Worm (Caenorhabditis elegans): Measurements from ENCODE around the gene srn-1.

Gene srn-1

ce11 chrV:6250959-6251598 lies 35.2 kb downstream of the srn-1 start:
- TF ChIP-seq sma-9 (GFP tag; optimal IDR thresholded peaks at IDR 0.05) (peak; percentile 31), sma-9 (tag; optimal IDR thresholded peaks at IDR 0.05) (no peak), lin-13 (GFP tag; optimal IDR thresholded peaks at IDR 0.05) (no peak), fos-1 (tag; optimal IDR thresholded peaks at IDR 0.05) (peak; percentile 52), Y55F3AM.14 (GFP tag; optimal IDR thresholded peaks at IDR 0.05) (no peak), aly-2 (tag; optimal IDR thresholded peaks at IDR 0.05) (no peak), nhr-25 (tag; optimal IDR thresholded peaks at IDR 0.05) (no peak)

- TF ChIP-seq sma-9 (GFP tag; optimal IDR thresholded peaks at IDR 0.05): peak; percentile 2
- TF ChIP-seq sma-9 (tag; optimal IDR thresholded peaks at IDR 0.05): no peak
- no peak for TF ChIP-seq mbf-1 (tag; optimal IDR thresholded peaks at IDR 0.05)
- TF ChIP-seq blmp-1 (tag; optimal IDR thresholded peaks at IDR 0.05; ENCODE audit: insufficient read depth): no peak
- no peak for TF ChIP-seq fos-1 (tag; optimal IDR thresholded peaks at IDR 0.05)
- TF ChIP-seq ceh-16 (tag; optimal IDR thresholded peaks at IDR 0.05): peak; percentile 59
- TF ChIP-seq nhr-23 (tag; optimal IDR thresholded peaks at IDR 0.05): no peak
- no peak for TF ChIP-seq unc-39 (tag; optimal IDR thresholded peaks at IDR 0.05)
- no peak for TF ChIP-seq lin-13 (GFP tag; optimal IDR thresholded peaks at IDR 0.05)
- TF ChIP-seq nhr-10 (tag; optimal IDR thresholded peaks at IDR 0.05): no peak
Measured at ce11 chrV:6249135-6249534, 37.1 kb downstream of the srn-1 start.

- TF ChIP-seq elt-3 (tag; optimal IDR thresholded peaks at IDR 0.05): no peak
- TF ChIP-seq sma-9 (GFP tag; optimal IDR thresholded peaks at IDR 0.05): peak; percentile 65
- no peak for TF ChIP-seq sma-9 (tag; optimal IDR thresholded peaks at IDR 0.05)
- TF ChIP-seq nhr-23 (tag; optimal IDR thresholded peaks at IDR 0.05): no peak
- TF ChIP-seq mbf-1 (tag; optimal IDR thresholded peaks at IDR 0.05): no peak
- TF ChIP-seq nhr-129 (tag; optimal IDR thresholded peaks at IDR 0.05): peak; percentile 9
- peak; percentile 45 for TF ChIP-seq crh-2 (tag; optimal IDR thresholded peaks at IDR 0.05)
- TF ChIP-seq unc-55 (GFP tag; optimal IDR thresholded peaks at IDR 0.05): no peak
- no peak for TF ChIP-seq sem-4 (tag; optimal IDR thresholded peaks at IDR 0.05)
- no peak for TF ChIP-seq nhr-10 (tag; optimal IDR thresholded peaks at IDR 0.05)
- no peak for TF ChIP-seq nhr-11 (tag; optimal IDR thresholded peaks at IDR 0.05)
- TF ChIP-seq nhr-25 (tag; optimal IDR thresholded peaks at IDR 0.05): no peak
- TF ChIP-seq C34F6.9 (tag; optimal IDR thresholded peaks at IDR 0.05): no peak
- no peak for TF ChIP-seq nhr-21 (tag; optimal IDR thresholded peaks at IDR 0.05)
- no peak for TF ChIP-seq zag-1 (tag; optimal IDR thresholded peaks at IDR 0.05)
- TF ChIP-seq sma-3 (GFP tag; optimal IDR thresholded peaks at IDR 0.05): no peak
- no peak for TF ChIP-seq mab-5 (tag; optimal IDR thresholded peaks at IDR 0.05)
- no peak for TF ChIP-seq lin-11 (tag; optimal IDR thresholded peaks at IDR 0.05)
- no peak for TF ChIP-seq lin-39 (tag; optimal IDR thresholded peaks at IDR 0.05)
- TF ChIP-seq ceh-82 (tag; optimal IDR thresholded peaks at IDR 0.05): no peak
- TF ChIP-seq mdl-1 (tag; optimal IDR thresholded peaks at IDR 0.05): no peak
- no peak for TF ChIP-seq egl-27 (tag; optimal IDR thresholded peaks at IDR 0.05)
- no peak for TF ChIP-seq F13H6.1 (tag; optimal IDR thresholded peaks at IDR 0.05)
- TF ChIP-seq unc-62 (GFP tag; optimal IDR thresholded peaks at IDR 0.05): no peak
- no peak for TF ChIP-seq ceh-16 (tag; optimal IDR thresholded peaks at IDR 0.05)
- no peak for TF ChIP-seq alr-1 (tag; optimal IDR thresholded peaks at IDR 0.05)
- TF ChIP-seq R02D3.7 (tag; optimal IDR thresholded peaks at IDR 0.05): no peak
- TF ChIP-seq gmeb-1 (tag; optimal IDR thresholded peaks at IDR 0.05): peak; percentile 41
- no peak for TF ChIP-seq ZK546.5 (tag; optimal IDR thresholded peaks at IDR 0.05)
- no peak for TF ChIP-seq skn-1 (tag; optimal IDR thresholded peaks at IDR 0.05)
- no peak for TF ChIP-seq dmd-4 (tag; optimal IDR thresholded peaks at IDR 0.05)
- no peak for TF ChIP-seq ztf-1 (GFP tag; conservative IDR thresholded peaks at IDR 0.05)
- no peak for TF ChIP-seq nhr-77 (tag; optimal IDR thresholded peaks at IDR 0.05)
- TF ChIP-seq lin-13 (GFP tag; optimal IDR thresholded peaks at IDR 0.05): no peak
- TF ChIP-seq peb-1 (tag; optimal IDR thresholded peaks at IDR 0.05): no peak
- no peak for TF ChIP-seq ama-1 (optimal IDR thresholded peaks at IDR 0.05)
- no peak for TF ChIP-seq fos-1 (tag; optimal IDR thresholded peaks at IDR 0.05)
- peak; percentile 14 for TF ChIP-seq blmp-1 (tag; optimal IDR thresholded peaks at IDR 0.05; ENCODE audit: insufficient read depth)
Measured at ce11 chrV:6248714-6249113, 37.5 kb downstream of the srn-1 start.

All from whole organism, L2 larva.